Fruit fly (Drosophila melanogaster): ENCODE measurements around the gene sordd1.

The sordd1 gene

DNA sequence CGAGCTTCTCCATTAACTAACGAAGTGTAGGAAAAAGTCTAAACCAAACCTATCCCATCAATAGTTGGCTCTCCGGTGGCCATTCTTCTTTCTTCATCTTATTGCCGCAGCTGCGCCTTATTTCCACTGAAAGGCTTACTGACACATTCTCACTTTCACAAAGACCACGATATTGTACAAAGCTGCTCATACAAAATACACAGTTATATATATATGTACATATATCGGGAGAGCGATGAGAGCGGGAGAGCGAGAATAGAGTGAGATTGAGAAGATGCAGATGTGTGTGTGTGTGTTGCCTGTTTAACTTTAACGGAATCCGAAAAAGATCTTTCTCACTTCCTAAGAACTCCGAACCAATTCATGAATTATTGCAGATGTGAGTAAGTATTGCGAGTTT is 17.4 kb upstream of the sordd1 start (continued):
- no peak for TF ChIP-seq hb (GFP tag; IDR thresholded peaks at IDR 0.05; ENCODE audit: partially characterized antibody)
- peak; percentile 50 for TF ChIP-seq CG12769 (tag; optimal IDR thresholded peaks at IDR 0.05)
- no peak for TF ChIP-seq nau (GFP tag; optimal IDR thresholded peaks at IDR 0.05)
- TF ChIP-seq sens (GFP tag): no peak
- no peak for TF ChIP-seq fd3F (GFP tag; optimal IDR thresholded peaks at IDR 0.05)
- no peak for TF ChIP-seq bigmax (GFP tag; optimal IDR thresholded peaks at IDR 0.05)
- peak in 1 of 3 experiments; percentile 68 for TF ChIP-seq Stat92E (GFP tag; optimal IDR thresholded peaks at IDR 0.05)
- TF ChIP-seq Camta (GFP tag; optimal IDR thresholded peaks at IDR 0.05): no peak
- TF ChIP-seq CG13775 (GFP tag; optimal IDR thresholded peaks at IDR 0.05): no peak
- TF ChIP-seq gfzf (GFP tag; optimal IDR thresholded peaks at IDR 0.05): no peak
- TF ChIP-seq H2.0 (GFP tag; IDR thresholded peaks at IDR 0.05): no peak
- TF ChIP-seq yki (optimal IDR thresholded peaks at IDR 0.05): no peak
- no peak for TF ChIP-seq CG11504 (tag; optimal IDR thresholded peaks at IDR 0.05)
- no peak for TF ChIP-seq CG17361 (GFP tag; IDR thresholded peaks at IDR 0.05)
- TF ChIP-seq CG1647 (GFP tag; optimal IDR thresholded peaks at IDR 0.05): no peak
- 0 out of 3 replicates have a peak, but pooled peaks have one; percentile 14 for TF ChIP-seq CG7357 (GFP tag; IDR thresholded peaks at IDR 0.05)
- no peak for TF ChIP-seq al (GFP tag; IDR thresholded peaks at IDR 0.05)
- TF ChIP-seq ranshi (GFP tag; IDR thresholded peaks at IDR 0.05): no peak
- no peak for TF ChIP-seq pum (GFP tag; optimal IDR thresholded peaks at IDR 0.05)
- no peak for TF ChIP-seq CG2120 (GFP tag; optimal IDR thresholded peaks at IDR 0.05)
- TF ChIP-seq CG11696 (GFP tag; IDR thresholded peaks at IDR 0.05): no peak
- TF ChIP-seq CG30020 (tag; optimal IDR thresholded peaks at IDR 0.05): no peak
- no peak for TF ChIP-seq Nf-YB (GFP tag; optimal IDR thresholded peaks at IDR 0.05)
- peak; percentile 66 for TF ChIP-seq sd (tag; optimal IDR thresholded peaks at IDR 0.05)
- no peak for TF ChIP-seq esg (GFP tag; conservative IDR thresholded peaks at IDR 0.05)
- no peak for TF ChIP-seq bab2 (GFP tag; optimal IDR thresholded peaks at IDR 0.05)
- TF ChIP-seq Ssrp (tag; optimal IDR thresholded peaks at IDR 0.05): no peak
- TF ChIP-seq CG13424 (tag; optimal IDR thresholded peaks at IDR 0.05): no peak
- no peak for TF ChIP-seq CG33213 (GFP tag; optimal IDR thresholded peaks at IDR 0.05)
- TF ChIP-seq CG13287 (GFP tag; IDR thresholded peaks at IDR 0.05; ENCODE audit: partially characterized antibody): 0 out of 2 replicates have a peak, but pooled peaks have one; percentile 11
- no peak for TF ChIP-seq ara (GFP tag; IDR thresholded peaks at IDR 0.05)
- TF ChIP-seq Side (GFP tag; optimal IDR thresholded peaks at IDR 0.05): no peak
- no peak for TF ChIP-seq psq (GFP tag; optimal IDR thresholded peaks at IDR 0.05)
- TF ChIP-seq CG5180 (GFP tag; optimal IDR thresholded peaks at IDR 0.05): peak; percentile 11
- no peak for TF ChIP-seq Dek (tag; optimal IDR thresholded peaks at IDR 0.05)
- TF ChIP-seq CG2712 (tag; optimal IDR thresholded peaks at IDR 0.05): no peak
- TF ChIP-seq CG14710 (tag; optimal IDR thresholded peaks at IDR 0.05): no peak
- no peak for TF ChIP-seq dmrt11E (tag; optimal IDR thresholded peaks at IDR 0.05)
- peak; percentile 61 for TF ChIP-seq pros (GFP tag; optimal IDR thresholded peaks at IDR 0.05)
- no peak for TF ChIP-seq tio (GFP tag; optimal IDR thresholded peaks at IDR 0.05)
- TF ChIP-seq B-H1 (GFP tag; IDR thresholded peaks at IDR 0.05): no peak
- TF ChIP-seq CG6254 (GFP tag; optimal IDR thresholded peaks at IDR 0.05): no peak
- TF ChIP-seq sug (tag; optimal IDR thresholded peaks at IDR 0.05): no peak
- no peak for TF ChIP-seq CG15514 (GFP tag; optimal IDR thresholded peaks at IDR 0.05)
- TF ChIP-seq Kr (GFP tag; optimal IDR thresholded peaks at IDR 0.05): no peak
- TF ChIP-seq CG34376 (GFP tag; optimal IDR thresholded peaks at IDR 0.05): no peak
- 0 out of 3 replicates have a peak, but pooled peaks have one; percentile 58 for TF ChIP-seq z (GFP tag; IDR thresholded peaks at IDR 0.05)
- no peak for TF ChIP-seq CG8765 (GFP tag; IDR thresholded peaks at IDR 0.05)
- TF ChIP-seq ash1 (GFP tag; optimal IDR thresholded peaks at IDR 0.05): no peak
- no peak for TF ChIP-seq Meics (GFP tag; optimal IDR thresholded peaks at IDR 0.05)
- TF ChIP-seq chm (GFP tag; IDR thresholded peaks at IDR 0.05): no peak
